Fruit fly (Drosophila melanogaster): ENCODE measurements around the gene CG14454.

DNA sequence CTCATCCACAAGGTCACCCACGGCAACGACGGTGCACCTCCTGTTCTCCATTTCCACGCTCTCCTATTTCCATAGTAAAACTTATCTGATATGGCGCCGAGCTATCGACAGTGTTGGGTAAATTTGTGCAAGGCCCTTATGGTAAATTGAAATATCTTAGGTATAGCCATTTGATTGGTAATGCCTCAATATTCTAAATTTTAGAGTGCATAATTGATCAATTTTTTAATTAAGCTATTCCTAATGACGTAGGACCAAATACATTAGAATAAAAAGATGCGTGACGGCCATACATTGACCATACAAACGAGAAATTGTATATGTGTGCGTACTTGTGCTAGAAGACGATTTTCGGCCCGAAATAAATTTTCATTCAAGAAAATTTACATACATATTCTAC lies 29.7 kb upstream of the CG14454 start, which contains the start of gene CG14451:
- TF ChIP-seq CG33017 (tag; optimal IDR thresholded peaks at IDR 0.05) (no peak), CG12768 (GFP tag; optimal IDR thresholded peaks at IDR 0.05) (no peak), toe (GFP tag; optimal IDR thresholded peaks at IDR 0.05) (no peak), pad (GFP tag; optimal IDR thresholded peaks at IDR 0.05) (no peak)
